Fruit fly (Drosophila melanogaster): ENCODE measurements around the gene CG3744.

DNA sequence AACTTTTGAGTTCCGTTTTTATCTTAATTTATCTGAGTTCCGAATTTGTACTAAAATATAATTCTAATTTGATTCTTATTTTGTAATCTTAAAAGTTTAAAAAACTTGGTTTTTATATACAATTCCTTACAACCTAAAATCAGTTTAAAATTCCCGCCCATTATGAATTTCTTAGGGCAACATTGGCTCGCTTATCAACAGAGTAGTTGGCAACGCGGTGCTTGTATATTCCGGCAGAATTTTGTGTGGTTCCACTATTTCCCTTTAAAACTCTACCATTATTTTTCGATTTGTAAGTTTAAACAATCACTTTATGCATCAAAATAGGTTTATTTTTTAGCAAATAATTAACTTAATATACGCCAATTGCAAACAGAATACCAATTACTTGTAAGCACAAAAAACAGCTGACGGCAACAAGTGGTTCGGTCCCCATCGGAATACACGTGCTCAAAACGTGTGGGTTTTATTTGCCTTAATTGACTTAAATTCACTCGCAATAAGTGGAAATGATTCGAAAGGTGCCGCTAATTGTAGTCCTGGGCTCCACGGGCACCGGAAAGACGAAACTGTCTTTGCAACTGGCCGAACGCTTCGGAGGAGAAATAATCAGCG lies 496 bp upstream of the CG3744 start, which contains the start of the genes CG11089 and CG31381:
- no peak for TF ChIP-seq lz (GFP tag; optimal IDR thresholded peaks at IDR 0.05)
- no peak for TF ChIP-seq CG31627 (GFP tag; optimal IDR thresholded peaks at IDR 0.05)
- TF ChIP-seq CG6276 (GFP tag; optimal IDR thresholded peaks at IDR 0.05): no peak
- TF ChIP-seq fd85E (GFP tag; optimal IDR thresholded peaks at IDR 0.05): no peak
- no peak for TF ChIP-seq CG3919 (GFP tag; optimal IDR thresholded peaks at IDR 0.05)
- no peak for TF ChIP-seq OdsH (GFP tag; optimal IDR thresholded peaks at IDR 0.05)
- no peak for TF ChIP-seq CG9139 (GFP tag; optimal IDR thresholded peaks at IDR 0.05)
- TF ChIP-seq spab (GFP tag; optimal IDR thresholded peaks at IDR 0.05): no peak
- no peak for TF ChIP-seq fd59A (GFP tag; optimal IDR thresholded peaks at IDR 0.05)
- no peak for TF ChIP-seq Sox15 (GFP tag; optimal IDR thresholded peaks at IDR 0.05)

Data from whole organism, prepupa.